Fruit fly (Drosophila melanogaster): ENCODE data around the gene brk.
A peak's percentile ranks its signal among the peaks of the same experiment; 100 is the strongest.

brk gene

DNA sequence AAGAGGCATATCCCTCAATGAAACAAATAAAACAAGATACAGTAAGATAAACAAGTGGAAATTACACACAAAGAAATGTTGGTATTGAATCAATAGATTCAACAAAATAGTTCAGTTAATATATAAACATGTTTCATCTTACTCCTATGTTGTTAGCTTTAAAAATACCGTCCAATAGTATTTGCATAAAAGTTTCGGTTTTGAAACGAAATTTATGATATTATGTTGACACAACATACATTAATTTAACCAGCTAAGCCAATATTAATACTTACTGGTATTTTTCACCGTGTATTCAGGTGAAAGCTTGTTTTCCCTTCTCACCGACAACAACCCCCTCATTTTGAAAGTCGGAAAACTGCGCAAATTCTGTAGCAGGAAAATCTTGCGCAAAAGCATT is 30.8 kb downstream of the brk start:
- TF ChIP-seq br (GFP tag; optimal IDR thresholded peaks at IDR 0.05) (no peak), dmrt93B (GFP tag; optimal IDR thresholded peaks at IDR 0.05) (no peak), CrebA (GFP tag; optimal IDR thresholded peaks at IDR 0.05; ENCODE audit: borderline replicate concordance) (no peak), Myc (optimal IDR thresholded peaks at IDR 0.05) (no peak), Rel (GFP tag; optimal IDR thresholded peaks at IDR 0.05) (no peak), Rel (tag; optimal IDR thresholded peaks at IDR 0.05) (no peak), Mio (GFP tag; optimal IDR thresholded peaks at IDR 0.05) (no peak), pan (optimal IDR thresholded peaks at IDR 0.05) (no peak), psq (GFP tag; optimal IDR thresholded peaks at IDR 0.05) (no peak), sage (GFP tag; optimal IDR thresholded peaks at IDR 0.05) (no peak), dsf (GFP tag; optimal IDR thresholded peaks at IDR 0.05; ENCODE audit: borderline replicate concordance) (no peak), rgr (GFP tag; optimal IDR thresholded peaks at IDR 0.05) (peak; percentile 0), woc (GFP tag; optimal IDR thresholded peaks at IDR 0.05) (no peak), brk (GFP tag; optimal IDR thresholded peaks at IDR 0.05) (no peak), lola (GFP tag; optimal IDR thresholded peaks at IDR 0.05) (no peak), Hr78 (GFP tag; optimal IDR thresholded peaks at IDR 0.05) (no peak), Hr83 (GFP tag; optimal IDR thresholded peaks at IDR 0.05; ENCODE audit: poor library complexity, severe bottlenecking) (no peak), ey (GFP tag; optimal IDR thresholded peaks at IDR 0.05) (no peak), HLH106 (tag; optimal IDR thresholded peaks at IDR 0.05) (peak; percentile 33), Abd-B (GFP tag; optimal IDR thresholded peaks at IDR 0.05) (no peak), Jra (GFP tag; optimal IDR thresholded peaks at IDR 0.05) (no peak), CG9705 (GFP tag; optimal IDR thresholded peaks at IDR 0.05) (no peak), foxo (GFP tag; optimal IDR thresholded peaks at IDR 0.05) (peak in 1 of 2 experiments; percentile 22), tai (GFP tag; optimal IDR thresholded peaks at IDR 0.05) (no peak), N (GFP tag; optimal IDR thresholded peaks at IDR 0.05) (no peak), usp (GFP tag; optimal IDR thresholded peaks at IDR 0.05) (no peak), fru (GFP tag; optimal IDR thresholded peaks at IDR 0.05) (peak; percentile 22), Sp1 (GFP tag; optimal IDR thresholded peaks at IDR 0.05) (peak; percentile 0), sv (GFP tag; optimal IDR thresholded peaks at IDR 0.05) (peak; percentile 0), CG32264 (GFP tag; optimal IDR thresholded peaks at IDR 0.05) (no peak), OdsH (GFP tag; optimal IDR thresholded peaks at IDR 0.05) (no peak), dl (GFP tag; optimal IDR thresholded peaks at IDR 0.05; ENCODE audit: insufficient read depth in 1 of 2, partially characterized antibody in 2 of 2) (no peak), jim (GFP tag; optimal IDR thresholded peaks at IDR 0.05) (no peak)

DNA sequence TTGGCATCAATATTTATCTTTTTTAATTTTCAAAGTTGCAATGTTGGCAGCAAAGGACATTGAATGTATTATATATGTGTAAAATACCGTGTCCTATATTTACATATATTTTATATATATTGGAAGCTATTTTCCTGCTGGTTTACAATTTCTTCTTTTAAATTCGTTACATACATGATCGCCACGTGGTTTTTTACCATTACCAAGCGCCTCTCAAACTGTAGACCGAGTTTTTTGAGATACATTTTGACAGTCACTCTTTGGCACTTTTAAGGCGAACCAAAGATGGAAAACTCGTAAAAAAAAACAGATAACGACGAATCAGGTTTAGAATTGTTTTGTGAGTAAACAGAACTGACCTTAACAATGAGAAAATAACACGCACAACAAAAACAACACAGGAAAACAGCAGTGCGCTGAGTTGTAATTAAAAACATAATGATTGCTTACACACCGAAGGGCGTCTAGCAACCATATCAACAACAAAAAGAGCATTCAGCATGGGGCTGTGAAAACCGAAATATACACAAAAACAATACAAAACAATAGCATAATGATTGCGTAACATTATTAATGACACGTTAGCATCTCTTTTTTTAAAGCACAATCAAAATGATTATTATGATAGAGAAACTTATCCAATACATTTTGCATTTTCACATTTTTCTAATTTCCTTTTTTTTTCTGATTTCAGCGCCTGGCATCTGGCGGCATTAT is 32.0 kb downstream of the brk start:
- TF ChIP-seq CrebA (GFP tag; optimal IDR thresholded peaks at IDR 0.05; ENCODE audit: borderline replicate concordance) (no peak), dl (GFP tag; optimal IDR thresholded peaks at IDR 0.05; ENCODE audit: insufficient read depth in 1 of 2, partially characterized antibody in 2 of 2) (no peak), fru (GFP tag; optimal IDR thresholded peaks at IDR 0.05) (no peak), lola (GFP tag; optimal IDR thresholded peaks at IDR 0.05) (no peak), Sp1 (GFP tag; optimal IDR thresholded peaks at IDR 0.05) (no peak), Vsx2 (GFP tag; optimal IDR thresholded peaks at IDR 0.05; ENCODE audit: partially characterized antibody) (no peak), Hr83 (GFP tag; optimal IDR thresholded peaks at IDR 0.05; ENCODE audit: poor library complexity, severe bottlenecking) (no peak), usp (GFP tag; optimal IDR thresholded peaks at IDR 0.05) (no peak), sv (GFP tag; optimal IDR thresholded peaks at IDR 0.05) (no peak), Dfd (GFP tag; optimal IDR thresholded peaks at IDR 0.05) (no peak), foxo (GFP tag; optimal IDR thresholded peaks at IDR 0.05) (no peak)

DNA sequence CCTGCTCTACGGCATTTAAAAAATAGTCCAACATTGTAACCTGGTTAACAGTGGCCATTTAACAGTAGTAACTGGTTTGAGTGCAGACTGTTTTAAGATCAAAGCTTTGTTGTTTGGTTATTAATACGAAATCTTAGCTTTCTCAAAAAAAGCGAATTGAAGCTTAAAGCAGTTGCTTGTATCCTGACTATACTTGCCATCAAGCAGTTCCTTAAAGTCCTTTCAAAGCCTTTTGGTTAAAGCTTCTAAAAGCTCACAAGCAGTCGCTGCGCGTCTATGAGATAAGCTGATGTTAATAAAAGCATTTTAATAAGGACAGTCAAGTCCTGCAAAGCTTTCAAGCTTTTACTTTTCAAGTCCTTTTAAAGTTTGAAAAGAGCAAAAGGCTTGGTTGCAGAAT is 32.9 kb downstream of the brk start:
- TF ChIP-seq brk (GFP tag; optimal IDR thresholded peaks at IDR 0.05), result peak; percentile 39
- no peak for TF ChIP-seq rgr (GFP tag; optimal IDR thresholded peaks at IDR 0.05)
- TF ChIP-seq fru (GFP tag; optimal IDR thresholded peaks at IDR 0.05), result peak; percentile 42
- no peak for TF ChIP-seq Hnf4 (GFP tag; optimal IDR thresholded peaks at IDR 0.05)

Data from whole organism, wandering third instar larva.